1 fruit fly cellular context compared by ENCODE assay signal in genomic region chr3L:21821780-21822179, dm6.
TF ChIP-seq lines count a peak whose summit lies in the region.

Gene CycH, plus strand, starts transcription at chr3L:21821997.

TF ChIP-seq in whole organism, embryonic, 481 proteins besides CTCF, POLR2A, EP300 and RAD21 (continued from another document and continues in another):
- no peak for TF ChIP-seq CG2129 (GFP tag; IDR thresholded peaks at IDR 0.05; lab: Robert Waterston, UW; ENCODE audit: partially characterized antibody)
- no peak for TF ChIP-seq aop (GFP tag; IDR thresholded peaks at IDR 0.05; lab: Robert Waterston, UW)
- peak; percentile 11 for TF ChIP-seq Lhr (GFP tag; optimal IDR thresholded peaks at IDR 0.05; lab: Kevin White, UChicago)
- no peak for TF ChIP-seq ci (GFP tag; IDR thresholded peaks at IDR 0.05; lab: Robert Waterston, UW)
- TF ChIP-seq ERR (GFP tag; optimal IDR thresholded peaks at IDR 0.05; lab: Kevin White, UChicago): no peak
- TF ChIP-seq sens (GFP tag; lab: Kevin White, UChicago): peak; percentile 86
- peak; percentile 59; the same call in 1 of the 2 replicates for TF ChIP-seq slbo (GFP tag; IDR thresholded peaks at IDR 0.05; lab: Robert Waterston, UW)
- TF ChIP-seq Bgb (GFP tag; IDR thresholded peaks at IDR 0.05; lab: Robert Waterston, UW; ENCODE audit: partially characterized antibody): peak; percentile 33; the same call in 1 of the 2 replicates
- peak; percentile 25 for TF ChIP-seq ftz-f1 (GFP tag; optimal IDR thresholded peaks at IDR 0.05; lab: Kevin White, UChicago)
- no peak for TF ChIP-seq H15 (GFP tag; IDR thresholded peaks at IDR 0.05; lab: Robert Waterston, UW)
- TF ChIP-seq Antp (GFP tag; optimal IDR thresholded peaks at IDR 0.05; lab: Kevin White, UChicago): peak; percentile 53
- TF ChIP-seq ap (GFP tag; IDR thresholded peaks at IDR 0.05; lab: Robert Waterston, UW): no peak
- TF ChIP-seq ash1 (GFP tag; optimal IDR thresholded peaks at IDR 0.05; lab: Kevin White, UChicago): no peak
- no peak for TF ChIP-seq Hmx (GFP tag; optimal IDR thresholded peaks at IDR 0.05; lab: Kevin White, UChicago)
- no peak for TF ChIP-seq ewg (GFP tag; optimal IDR thresholded peaks at IDR 0.05; lab: Kevin White, UChicago)
- TF ChIP-seq oc (tag; optimal IDR thresholded peaks at IDR 0.05; lab: Kevin White, UChicago): no peak
- no peak for TF ChIP-seq pb (GFP tag; optimal IDR thresholded peaks at IDR 0.05; lab: Kevin White, UChicago)
- TF ChIP-seq CG5180 (GFP tag; optimal IDR thresholded peaks at IDR 0.05; lab: Kevin White, UChicago): no peak
- TF ChIP-seq dm (GFP tag; optimal IDR thresholded peaks at IDR 0.05; lab: Kevin White, UChicago): no peak
- TF ChIP-seq Chrac-16 (GFP tag; optimal IDR thresholded peaks at IDR 0.05; lab: Kevin White, UChicago): peak; percentile 51
- 0 out of 3 replicates have a peak, but pooled peaks have one; percentile 27 for TF ChIP-seq Dbx (GFP tag; IDR thresholded peaks at IDR 0.05; lab: Robert Waterston, UW)
- TF ChIP-seq run (tag; optimal IDR thresholded peaks at IDR 0.05; lab: Kevin White, UChicago): no peak
- TF ChIP-seq CG4854 (GFP tag; optimal IDR thresholded peaks at IDR 0.05; lab: Kevin White, UChicago): no peak
- TF ChIP-seq repo (GFP tag; optimal IDR thresholded peaks at IDR 0.05; lab: Kevin White, UChicago): peak; percentile 15
- no peak for TF ChIP-seq CG8388 (GFP tag; optimal IDR thresholded peaks at IDR 0.05; lab: Kevin White, UChicago)
- TF ChIP-seq CG6791 (GFP tag; IDR thresholded peaks at IDR 0.05; lab: Robert Waterston, UW; ENCODE audit: partially characterized antibody): peak; percentile 32; the same call in 2 of the 3 replicates
- TF ChIP-seq CG4360 (GFP tag; IDR thresholded peaks at IDR 0.05; lab: Robert Waterston, UW): no peak
- no peak for TF ChIP-seq fd3F (GFP tag; optimal IDR thresholded peaks at IDR 0.05; lab: Kevin White, UChicago)
- no peak for TF ChIP-seq sna (GFP tag; IDR thresholded peaks at IDR 0.05; lab: Robert Waterston, UW; ENCODE audit: partially characterized antibody)
- TF ChIP-seq CG7786 (GFP tag; optimal IDR thresholded peaks at IDR 0.05; lab: Kevin White, UChicago): peak; percentile 32
- TF ChIP-seq inv (GFP tag; IDR thresholded peaks at IDR 0.05; lab: Robert Waterston, UW; ENCODE audit: partially characterized antibody): no peak
- no peak for TF ChIP-seq crol (GFP tag; IDR thresholded peaks at IDR 0.05; lab: Robert Waterston, UW)
- no peak for TF ChIP-seq Stat92E (GFP tag; optimal IDR thresholded peaks at IDR 0.05; lab: Kevin White, UChicago)
- peak in 1 of 3 experiments; percentile 19 for TF ChIP-seq lola (GFP tag; optimal IDR thresholded peaks at IDR 0.05; lab: Kevin White, UChicago)
- no peak for TF ChIP-seq gsb (GFP tag; IDR thresholded peaks at IDR 0.05; lab: Robert Waterston, UW)
- TF ChIP-seq B-H2 (GFP tag; optimal IDR thresholded peaks at IDR 0.05; lab: Kevin White, UChicago): no peak
- no peak; the same call in 1 of the 2 replicates for TF ChIP-seq CG16779 (GFP tag; IDR thresholded peaks at IDR 0.05; lab: Robert Waterston, UW)
- no peak for TF ChIP-seq croc (GFP tag; conservative IDR thresholded peaks at IDR 0.05; lab: Robert Waterston, UW)
- TF ChIP-seq wor (GFP tag; IDR thresholded peaks at IDR 0.05; lab: Robert Waterston, UW): no peak
- no peak for TF ChIP-seq CG4282 (GFP tag; optimal IDR thresholded peaks at IDR 0.05; lab: Kevin White, UChicago)
- peak; percentile 32; the same call in 1 of the 2 replicates for TF ChIP-seq CG10366 (GFP tag; IDR thresholded peaks at IDR 0.05; lab: Robert Waterston, UW)
- TF ChIP-seq CG2120 (GFP tag; optimal IDR thresholded peaks at IDR 0.05; lab: Kevin White, UChicago): peak; percentile 60
- peak; percentile 5 for TF ChIP-seq CG8290 (GFP tag; optimal IDR thresholded peaks at IDR 0.05; lab: Kevin White, UChicago)
- TF ChIP-seq CG8290 (tag; optimal IDR thresholded peaks at IDR 0.05; lab: Kevin White, UChicago): no peak
- TF ChIP-seq zen2 (GFP tag; IDR thresholded peaks at IDR 0.05; lab: Robert Waterston, UW; ENCODE audit: partially characterized antibody): no peak
- no peak for TF ChIP-seq gcm2 (GFP tag; optimal IDR thresholded peaks at IDR 0.05; lab: Kevin White, UChicago)
- no peak for TF ChIP-seq BtbVII (GFP tag; optimal IDR thresholded peaks at IDR 0.05; lab: Kevin White, UChicago)
- TF ChIP-seq Drgx (GFP tag; IDR thresholded peaks at IDR 0.05; lab: Robert Waterston, UW): peak; percentile 28; the same call in 1 of the 2 replicates
- TF ChIP-seq CG17829 (tag; optimal IDR thresholded peaks at IDR 0.05; lab: Kevin White, UChicago): peak; percentile 63
- TF ChIP-seq Bdp1 (GFP tag; optimal IDR thresholded peaks at IDR 0.05; lab: Kevin White, UChicago): no peak
- peak; percentile 14 for TF ChIP-seq CG12942 (GFP tag; optimal IDR thresholded peaks at IDR 0.05; lab: Kevin White, UChicago)
- no peak for TF ChIP-seq chinmo (GFP tag; IDR thresholded peaks at IDR 0.05; lab: Robert Waterston, UW; ENCODE audit: partially characterized antibody)
- no peak for TF ChIP-seq shn (GFP tag; optimal IDR thresholded peaks at IDR 0.05; lab: Kevin White, UChicago)
- TF ChIP-seq CrebB (tag; optimal IDR thresholded peaks at IDR 0.05; lab: Kevin White, UChicago): peak; percentile 2
- TF ChIP-seq NC2β (GFP tag; optimal IDR thresholded peaks at IDR 0.05; lab: Kevin White, UChicago): no peak
- no peak for TF ChIP-seq psq (GFP tag; optimal IDR thresholded peaks at IDR 0.05; lab: Kevin White, UChicago)
- peak; percentile 46 for TF ChIP-seq her (GFP tag; optimal IDR thresholded peaks at IDR 0.05; lab: Kevin White, UChicago)
- TF ChIP-seq kah (GFP tag; optimal IDR thresholded peaks at IDR 0.05; lab: Kevin White, UChicago): no peak
- no peak for TF ChIP-seq en (GFP tag; optimal IDR thresholded peaks at IDR 0.05; lab: Kevin White, UChicago)
- TF ChIP-seq CG14667 (GFP tag; IDR thresholded peaks at IDR 0.05; lab: Robert Waterston, UW): no peak
- peak; percentile 39 for TF ChIP-seq slp2 (GFP tag; optimal IDR thresholded peaks at IDR 0.05; lab: Kevin White, UChicago)
- TF ChIP-seq CG3726 (GFP tag; IDR thresholded peaks at IDR 0.05; lab: Robert Waterston, UW): no peak
- peak; percentile 41 for TF ChIP-seq p53 (GFP tag; optimal IDR thresholded peaks at IDR 0.05; lab: Kevin White, UChicago)
- TF ChIP-seq h (optimal IDR thresholded peaks at IDR 0.05; lab: Kevin White, UChicago): no peak
- peak; percentile 13 to 37 for TF ChIP-seq chif (GFP tag; optimal IDR thresholded peaks at IDR 0.05; lab: Kevin White, UChicago)
- TF ChIP-seq z (GFP tag; IDR thresholded peaks at IDR 0.05; lab: Robert Waterston, UW): no peak
- no peak for TF ChIP-seq grn (GFP tag; optimal IDR thresholded peaks at IDR 0.05; lab: Kevin White, UChicago)
- TF ChIP-seq CG1792 (GFP tag; optimal IDR thresholded peaks at IDR 0.05; lab: Kevin White, UChicago): no peak
- TF ChIP-seq Rfx (GFP tag; IDR thresholded peaks at IDR 0.05; lab: Robert Waterston, UW): no peak; the same call in 1 of the 2 replicates
- no peak for TF ChIP-seq Jarid2 (GFP tag; optimal IDR thresholded peaks at IDR 0.05; lab: Kevin White, UChicago)
- no peak for TF ChIP-seq fd64A (GFP tag; optimal IDR thresholded peaks at IDR 0.05; lab: Kevin White, UChicago)
- TF ChIP-seq HmgZ (tag; optimal IDR thresholded peaks at IDR 0.05; lab: Kevin White, UChicago): peak; percentile 57
- TF ChIP-seq knrl (GFP tag; IDR thresholded peaks at IDR 0.05; lab: Robert Waterston, UW; ENCODE audit: partially characterized antibody): no peak
- peak; percentile 50 for TF ChIP-seq Side (GFP tag; optimal IDR thresholded peaks at IDR 0.05; lab: Kevin White, UChicago)
- peak; percentile 73; the same call in 2 of the 3 replicates for TF ChIP-seq CG34422 (GFP tag; IDR thresholded peaks at IDR 0.05; lab: Robert Waterston, UW)
- no peak for TF ChIP-seq D19B (GFP tag; optimal IDR thresholded peaks at IDR 0.05; lab: Kevin White, UChicago)
- TF ChIP-seq CG17186 (GFP tag; optimal IDR thresholded peaks at IDR 0.05; lab: Kevin White, UChicago): peak; percentile 8
- no peak for TF ChIP-seq hth (optimal IDR thresholded peaks at IDR 0.05; lab: Kevin White, UChicago)
- no peak for TF ChIP-seq Doc2 (GFP tag; IDR thresholded peaks at IDR 0.05; lab: Robert Waterston, UW)
- TF ChIP-seq CG12219 (GFP tag; optimal IDR thresholded peaks at IDR 0.05; lab: Kevin White, UChicago): no peak
- TF ChIP-seq wek (GFP tag; optimal IDR thresholded peaks at IDR 0.05; lab: Kevin White, UChicago): peak; percentile 97
- TF ChIP-seq Dp (GFP tag; optimal IDR thresholded peaks at IDR 0.05; lab: Kevin White, UChicago): peak; percentile 42
- TF ChIP-seq CG42726 (GFP tag; IDR thresholded peaks at IDR 0.05; lab: Robert Waterston, UW; ENCODE audit: partially characterized antibody): 0 out of 2 replicates have a peak, but pooled peaks have one; percentile 36
- TF ChIP-seq CG15514 (GFP tag; optimal IDR thresholded peaks at IDR 0.05; lab: Kevin White, UChicago): no peak
- no peak for TF ChIP-seq CG17385 (GFP tag; optimal IDR thresholded peaks at IDR 0.05; lab: Kevin White, UChicago)
- TF ChIP-seq maf-S (GFP tag; optimal IDR thresholded peaks at IDR 0.05; lab: Kevin White, UChicago): peak; percentile 20
- peak; percentile 85 for TF ChIP-seq MBD-R2 (GFP tag; IDR thresholded peaks at IDR 0.05; lab: Robert Waterston, UW)
- peak; percentile 66 for TF ChIP-seq CG12391 (tag; optimal IDR thresholded peaks at IDR 0.05; lab: Kevin White, UChicago)
- peak; percentile 12 for TF ChIP-seq CG15696 (tag; optimal IDR thresholded peaks at IDR 0.05; lab: Kevin White, UChicago)
- TF ChIP-seq jumu (GFP tag; optimal IDR thresholded peaks at IDR 0.05; lab: Kevin White, UChicago): no peak
- no peak for TF ChIP-seq tll (GFP tag; optimal IDR thresholded peaks at IDR 0.05; lab: Kevin White, UChicago)
- no peak for TF ChIP-seq Rx (GFP tag; IDR thresholded peaks at IDR 0.05; lab: Robert Waterston, UW)
- TF ChIP-seq Fer1 (GFP tag; optimal IDR thresholded peaks at IDR 0.05; lab: Kevin White, UChicago): no peak
- TF ChIP-seq br (optimal IDR thresholded peaks at IDR 0.05; lab: Kevin White, UChicago): no peak
- TF ChIP-seq zfh2 (GFP tag; optimal IDR thresholded peaks at IDR 0.05; lab: Kevin White, UChicago): peak; percentile 37
- TF ChIP-seq vfl (GFP tag; optimal IDR thresholded peaks at IDR 0.05; lab: Kevin White, UChicago): no peak
- TF ChIP-seq CG10147 (GFP tag; optimal IDR thresholded peaks at IDR 0.05; lab: Kevin White, UChicago): no peak
- TF ChIP-seq Dek (tag; optimal IDR thresholded peaks at IDR 0.05; lab: Kevin White, UChicago): peak; percentile 22
- peak; percentile 36 for TF ChIP-seq CoRest (tag; optimal IDR thresholded peaks at IDR 0.05; lab: Kevin White, UChicago)
- TF ChIP-seq gsb-n (tag; optimal IDR thresholded peaks at IDR 0.05; lab: Kevin White, UChicago): peak; percentile 7
- no peak for TF ChIP-seq danr (GFP tag; IDR thresholded peaks at IDR 0.05; lab: Robert Waterston, UW)
- no peak for TF ChIP-seq jigr1 (GFP tag; IDR thresholded peaks at IDR 0.05; lab: Robert Waterston, UW)
- peak; percentile 7; the same call in 1 of the 2 replicates for TF ChIP-seq lmd (GFP tag; IDR thresholded peaks at IDR 0.05; lab: Robert Waterston, UW)
- no peak for TF ChIP-seq CG12299 (tag; optimal IDR thresholded peaks at IDR 0.05; lab: Kevin White, UChicago)
- TF ChIP-seq CG10267 (tag; optimal IDR thresholded peaks at IDR 0.05; lab: Kevin White, UChicago): peak; percentile 51
- peak; percentile 8 for TF ChIP-seq Fer2 (tag; optimal IDR thresholded peaks at IDR 0.05; lab: Kevin White, UChicago)
- TF ChIP-seq pan (optimal IDR thresholded peaks at IDR 0.05; lab: Kevin White, UChicago): no peak
- no peak for TF ChIP-seq pan (GFP tag; optimal IDR thresholded peaks at IDR 0.05 in 1 of 2, IDR thresholded peaks at IDR 0.05 in 1 of 2)
- no peak for TF ChIP-seq Ssrp (tag; optimal IDR thresholded peaks at IDR 0.05; lab: Kevin White, UChicago)
- no peak for TF ChIP-seq Hr3 (GFP tag; optimal IDR thresholded peaks at IDR 0.05; lab: Kevin White, UChicago)
- peak; percentile 40 for TF ChIP-seq chn (GFP tag; optimal IDR thresholded peaks at IDR 0.05; lab: Kevin White, UChicago)
- TF ChIP-seq Hsf (GFP tag; optimal IDR thresholded peaks at IDR 0.05; lab: Kevin White, UChicago): peak; percentile 42
- TF ChIP-seq CG30020 (tag; optimal IDR thresholded peaks at IDR 0.05; lab: Kevin White, UChicago): peak; percentile 56
- no peak for TF ChIP-seq Mes4 (GFP tag; optimal IDR thresholded peaks at IDR 0.05; lab: Kevin White, UChicago)
- peak; percentile 19 for TF ChIP-seq CG2116 (GFP tag; optimal IDR thresholded peaks at IDR 0.05; lab: Kevin White, UChicago)
- no peak; the same call in 1 of the 2 replicates for TF ChIP-seq CG32532 (GFP tag; IDR thresholded peaks at IDR 0.05; lab: Robert Waterston, UW)
- TF ChIP-seq sisA (GFP tag; IDR thresholded peaks at IDR 0.05; lab: Robert Waterston, UW): peak; percentile 19; the same call in 1 of the 2 replicates
- no peak for TF ChIP-seq CG6765 (GFP tag; optimal IDR thresholded peaks at IDR 0.05; lab: Kevin White, UChicago)
- peak; percentile 1 for TF ChIP-seq pum (GFP tag; optimal IDR thresholded peaks at IDR 0.05; lab: Kevin White, UChicago)
- TF ChIP-seq hkb (optimal IDR thresholded peaks at IDR 0.05; lab: Kevin White, UChicago): no peak
- TF ChIP-seq hkb (GFP tag; IDR thresholded peaks at IDR 0.05; lab: Robert Waterston, UW): no peak
- TF ChIP-seq Oaz (GFP tag; IDR thresholded peaks at IDR 0.05; lab: Robert Waterston, UW): no peak
- peak; percentile 64 for TF ChIP-seq MESR4 (GFP tag; optimal IDR thresholded peaks at IDR 0.05; lab: Kevin White, UChicago)
- TF ChIP-seq ato (GFP tag; IDR thresholded peaks at IDR 0.05; lab: Robert Waterston, UW; ENCODE audit: partially characterized antibody): 0 out of 2 replicates have a peak, but pooled peaks have one; percentile 11
- peak; percentile 51 for TF ChIP-seq Xbp1 (GFP tag; optimal IDR thresholded peaks at IDR 0.05; lab: Kevin White, UChicago)
- peak; percentile 45 for TF ChIP-seq phol (tag; optimal IDR thresholded peaks at IDR 0.05; lab: Kevin White, UChicago)
- TF ChIP-seq Ets97D (GFP tag; optimal IDR thresholded peaks at IDR 0.05; lab: Kevin White, UChicago): peak; percentile 32
- peak; percentile 46 for TF ChIP-seq CG2712 (tag; optimal IDR thresholded peaks at IDR 0.05; lab: Kevin White, UChicago)
- TF ChIP-seq CG15011 (GFP tag; optimal IDR thresholded peaks at IDR 0.05; lab: Kevin White, UChicago): no peak
- TF ChIP-seq CG8478 (optimal IDR thresholded peaks at IDR 0.05; lab: Kevin White, UChicago): no peak
- no peak for TF ChIP-seq Sox102F (GFP tag; optimal IDR thresholded peaks at IDR 0.05; lab: Kevin White, UChicago)
- TF ChIP-seq ken (GFP tag; IDR thresholded peaks at IDR 0.05; lab: Robert Waterston, UW): no peak
- TF ChIP-seq GATAe (GFP tag; conservative IDR thresholded peaks at IDR 0.05; lab: Robert Waterston, UW): no peak
- TF ChIP-seq CG10274 (GFP tag; optimal IDR thresholded peaks at IDR 0.05; lab: Kevin White, UChicago): no peak
